Fruit fly (Drosophila melanogaster) whole organism, embryonic: ENCODE results near the gene CG17637.

Experiments
- Asciz ChIP-seq: fragments of 200-800 bp; sonication (Bioruptor generic); optimal IDR thresholded peaks from 2 replicates; lab custom pipeline; 2017; ENCODE audit warnings: missing biosample characterization, mild to moderate bottlenecking, missing genetic modification characterization, missing genetic modification reagents
- Atf6 ChIP-seq: fragments of 200-800 bp; sonication (Bioruptor generic); IDR thresholded peaks from 2 replicates; pipeline ENCODE4 v1.3.6; 2022; ENCODE audit warnings: missing biosample characterization, missing genetic modification characterization
- BtbVII ChIP-seq: fragments of 200-800 bp; sonication (Bioruptor generic); optimal IDR thresholded peaks from 3 replicates; lab custom pipeline; 2017; ENCODE audit warnings: missing biosample characterization, mild to moderate bottlenecking, missing genetic modification characterization
- CG1024 ChIP-seq: fragments of 200-800 bp; sonication (Bioruptor generic); IDR thresholded peaks from 2 replicates; pipeline ENCODE4 v1.3.6; 2022; ENCODE audit warnings: missing biosample characterization, missing genetic modification characterization
- CG11085 ChIP-seq: fragments of 200-800 bp; sonication (Bioruptor generic); IDR thresholded peaks from 2 replicates; pipeline ENCODE4 v1.3.6; 2022; ENCODE audit warnings: missing biosample characterization, missing genetic modification characterization
- CG12391 ChIP-seq: fragments of 200-800 bp; sonication (Bioruptor generic); optimal IDR thresholded peaks from 3 replicates; lab custom pipeline; 2018; ENCODE audit warnings: missing biosample characterization, mild to moderate bottlenecking, missing genetic modification characterization, moderate library complexity
- CG13424 ChIP-seq: fragments of 200-800 bp; sonication (Bioruptor generic); optimal IDR thresholded peaks from 2 replicates; lab custom pipeline; 2019; ENCODE audit warnings: missing biosample characterization, mild to moderate bottlenecking, missing genetic modification characterization, moderate library complexity
- CG14014 ChIP-seq: fragments of 200-800 bp; sonication (Bioruptor generic); IDR thresholded peaks from 2 replicates; pipeline ENCODE4 v1.3.6; 2022; ENCODE audit warnings: missing biosample characterization, missing genetic modification characterization
- CG1529 ChIP-seq: fragments of 200-800 bp; sonication (Bioruptor generic); optimal IDR thresholded peaks from 3 replicates; lab custom pipeline; 2018; ENCODE audit warnings: missing biosample characterization, missing genetic modification characterization
- CG17186 ChIP-seq: fragments of 200-800 bp; sonication (Bioruptor generic); optimal IDR thresholded peaks from 3 replicates; lab custom pipeline; 2017; ENCODE audit warnings: missing biosample characterization, missing genetic modification reagents, missing genetic modification characterization
- CG17359 ChIP-seq: fragments of 200-800 bp; sonication (Bioruptor generic); optimal IDR thresholded peaks from 3 replicates; lab custom pipeline; 2018; ENCODE audit warnings: missing biosample characterization, mild to moderate bottlenecking, missing genetic modification characterization, moderate library complexity
- CG17829 ChIP-seq: fragments of 200-800 bp; optimal IDR thresholded peaks from 2 replicates; lab custom pipeline; 2019; ENCODE audit warnings: missing biosample characterization, mild to moderate bottlenecking, missing genetic modification characterization, moderate library complexity
- CG2199 ChIP-seq: fragments of 200-800 bp; sonication (Bioruptor generic); IDR thresholded peaks from 3 replicates; pipeline ENCODE4 v1.3.6; 2022; ENCODE audit warnings: missing biosample characterization, missing genetic modification characterization
- CG2889 ChIP-seq: fragments of 200-800 bp; sonication (Bioruptor generic); IDR thresholded peaks from 3 replicates; pipeline ENCODE4 v1.3.6; 2022; ENCODE audit warnings: missing biosample characterization, missing genetic modification characterization
- CG30020 ChIP-seq: fragments of 200-800 bp; optimal IDR thresholded peaks from 2 replicates; lab custom pipeline; 2019; ENCODE audit warnings: missing biosample characterization, mild to moderate bottlenecking, missing genetic modification characterization, moderate library complexity
- CG3281 ChIP-seq: fragments of 200-800 bp; sonication (Bioruptor generic); optimal IDR thresholded peaks from 3 replicates; lab custom pipeline; 2017; ENCODE audit warnings: missing biosample characterization, mild to moderate bottlenecking, missing genetic modification characterization
- CG34376 ChIP-seq: fragments of 200-800 bp; sonication (Bioruptor generic); optimal IDR thresholded peaks from 2 replicates; lab custom pipeline; 2018; ENCODE audit warnings: missing biosample characterization, mild to moderate bottlenecking, missing genetic modification characterization
- CG34422 ChIP-seq: fragments of 200-800 bp; sonication (Bioruptor generic); IDR thresholded peaks from 3 replicates; pipeline ENCODE4 v1.3.6; 2022; ENCODE audit warnings: missing biosample characterization, missing genetic modification characterization
- CG4360 ChIP-seq: fragments of 200-800 bp; sonication (Bioruptor generic); IDR thresholded peaks from 2 replicates; pipeline ENCODE4 v1.3.6; 2022; ENCODE audit warnings: missing biosample characterization, missing genetic modification characterization
- CG43689 ChIP-seq: fragments of 200-800 bp; sonication (Bioruptor generic); IDR thresholded peaks from 2 replicates; pipeline ENCODE4 v1.3.6; 2022; ENCODE audit warnings: missing biosample characterization, missing genetic modification characterization
- CG5245 ChIP-seq: fragments of 200-800 bp; sonication (Bioruptor generic); optimal IDR thresholded peaks from 3 replicates; lab custom pipeline; 2016; ENCODE audit warnings: missing biosample characterization, missing genetic modification characterization
- CG7928 ChIP-seq: fragments of 200-800 bp; sonication (Bioruptor generic); optimal IDR thresholded peaks from 2 replicates; lab custom pipeline; 2017; ENCODE audit warnings: missing biosample characterization, mild to moderate bottlenecking, missing genetic modification characterization
- Dek ChIP-seq: fragments of 200-800 bp; sonication (Bioruptor generic); optimal IDR thresholded peaks from 3 replicates; lab custom pipeline; 2019; ENCODE audit warnings: missing biosample characterization, mild to moderate bottlenecking, missing genetic modification characterization, moderate library complexity
- GATAe ChIP-seq: fragments of 200-800 bp; sonication (Bioruptor generic); conservative IDR thresholded peaks from 2 replicates; pipeline ENCODE4 v1.3.6; 2022; ENCODE audit warnings: missing biosample characterization, missing genetic modification characterization
- Jarid2 ChIP-seq: fragments of 200-800 bp; sonication (Bioruptor generic); optimal IDR thresholded peaks from 3 replicates; lab custom pipeline; 2017; ENCODE audit warnings: mild to moderate bottlenecking, missing biosample characterization, missing genetic modification reagents, missing genetic modification characterization
- MTF-1 ChIP-seq: fragments of 200-800 bp; sonication (Bioruptor generic); optimal IDR thresholded peaks from 2 replicates; lab custom pipeline; 2018; ENCODE audit warnings: missing biosample characterization, mild to moderate bottlenecking, missing genetic modification characterization, borderline replicate concordance
- Max ChIP-seq: fragments of 200-800 bp; sonication (Bioruptor generic); optimal IDR thresholded peaks from 2 replicates; lab custom pipeline; 2016; ENCODE audit warnings: missing biosample characterization, mild to moderate bottlenecking, missing genetic modification characterization
- Myb ChIP-seq: fragments of 200-800 bp; sonication (Bioruptor generic); optimal IDR thresholded peaks from 2 replicates; lab custom pipeline; 2016; ENCODE audit warnings: missing biosample characterization, missing genetic modification characterization
- PHDP ChIP-seq: fragments of 200-800 bp; sonication (Bioruptor generic); optimal IDR thresholded peaks from 3 replicates; lab custom pipeline; 2018; ENCODE audit warnings: missing biosample characterization, mild to moderate bottlenecking, missing genetic modification characterization, moderate library complexity
- Sry-β ChIP-seq: fragments of 200-800 bp; sonication (Bioruptor generic); optimal IDR thresholded peaks from 2 replicates; lab custom pipeline; 2018; ENCODE audit warnings: missing biosample characterization, mild to moderate bottlenecking, missing genetic modification characterization, moderate library complexity
- Ssrp ChIP-seq: fragments of 200-800 bp; sonication (Bioruptor generic); optimal IDR thresholded peaks from 2 replicates; lab custom pipeline; 2018; ENCODE audit warnings: missing biosample characterization, mild to moderate bottlenecking, missing genetic modification characterization, moderate library complexity
- Trl ChIP-seq, 3 experiments: fragments of >200 bp in 2 of 3; fragments of 200-800 bp in 1 of 3; sonication (Bioruptor generic) in 1 of 3; optimal IDR thresholded peaks; 2 replicates in 1 of 3; 3 replicates in 2 of 3; lab custom pipeline; 2016 to 2017; ENCODE audit warnings: missing biosample characterization in 1 of 3, missing genetic modification characterization in 1 of 3
- aop ChIP-seq: fragments of 200-800 bp; sonication (Bioruptor generic); IDR thresholded peaks from 2 replicates; pipeline ENCODE4 v1.3.6; 2022; ENCODE audit warnings: missing biosample characterization, missing genetic modification characterization
- az2 ChIP-seq: fragments of 200-800 bp; sonication (Bioruptor generic); optimal IDR thresholded peaks from 3 replicates; lab custom pipeline; 2016; ENCODE audit warnings: missing biosample characterization, missing genetic modification characterization
- crp ChIP-seq, 2 experiments: fragments of 200-800 bp; sonication (Bioruptor generic); optimal IDR thresholded peaks; 2 replicates in 1 of 2; 3 replicates in 1 of 2; lab custom pipeline; 2017; ENCODE audit warnings: missing biosample characterization in 2 of 2, missing genetic modification characterization in 2 of 2, mild to moderate bottlenecking in 1 of 2, moderate library complexity in 1 of 2
- ham ChIP-seq: fragments of 200-800 bp; sonication (Bioruptor generic); IDR thresholded peaks from 2 replicates; pipeline ENCODE4 v1.3.6; 2022; ENCODE audit warnings: missing biosample characterization, missing genetic modification characterization
- insv ChIP-seq, 2 experiments: fragments of 200-800 bp; sonication (Bioruptor generic); optimal IDR thresholded peaks; 3 replicates each; lab custom pipeline; 2016 to 2018; ENCODE audit warnings: missing biosample characterization in 2 of 2, missing genetic modification characterization in 2 of 2
- lab ChIP-seq: fragments of 200-800 bp; sonication (Bioruptor generic); optimal IDR thresholded peaks from 3 replicates; lab custom pipeline; 2017; ENCODE audit warnings: missing biosample characterization, missing genetic modification characterization, mild to moderate bottlenecking, moderate library complexity, missing genetic modification reagents
- nau ChIP-seq: fragments of 200-800 bp; sonication (Bioruptor generic); optimal IDR thresholded peaks from 3 replicates; lab custom pipeline; 2017; ENCODE audit warnings: missing biosample characterization, mild to moderate bottlenecking, missing genetic modification characterization, missing genetic modification reagents
- nom ChIP-seq: fragments of 200-800 bp; sonication (Bioruptor generic); optimal IDR thresholded peaks from 2 replicates; lab custom pipeline; 2017; ENCODE audit warnings: missing biosample characterization, missing genetic modification characterization, mild to moderate bottlenecking, moderate library complexity, missing genetic modification reagents
- pan ChIP-seq, 4 experiments: fragments of >200 bp in 3 of 4; fragments of 200-800 bp in 1 of 4; sonication (Bioruptor generic) in 1 of 4; optimal IDR thresholded peaks in 3 of 4; IDR thresholded peaks in 1 of 4; 2 replicates each; pipeline versions ENCODE4 v1.3.6 to Lab custom; 2017 to 2022; ENCODE audit warnings: missing biosample characterization in 2 of 4, missing genetic modification characterization in 2 of 4, mixed read lengths in 1 of 4
- run ChIP-seq: fragments of 200-800 bp; sonication (Bioruptor generic); optimal IDR thresholded peaks from 3 replicates; lab custom pipeline; 2018; ENCODE audit warnings: missing biosample characterization, mild to moderate bottlenecking, missing genetic modification characterization
- shn ChIP-seq: fragments of 200-800 bp; sonication (Bioruptor generic); optimal IDR thresholded peaks from 3 replicates; lab custom pipeline; 2016; ENCODE audit warnings: missing biosample characterization, missing genetic modification characterization
- sr ChIP-seq: fragments of 200-800 bp; sonication (Bioruptor generic); IDR thresholded peaks from 3 replicates; pipeline ENCODE4 v1.3.6; 2022; ENCODE audit warnings: missing biosample characterization, missing genetic modification characterization
- tx ChIP-seq: fragments of 200-800 bp; sonication (Bioruptor generic); optimal IDR thresholded peaks from 2 replicates; lab custom pipeline; 2016; ENCODE audit warnings: missing biosample characterization, missing genetic modification characterization
- wek ChIP-seq: fragments of 200-800 bp; sonication (Bioruptor generic); optimal IDR thresholded peaks from 3 replicates; lab custom pipeline; 2018; ENCODE audit warnings: missing biosample characterization, mild to moderate bottlenecking, missing genetic modification characterization, moderate library complexity
- wor ChIP-seq: fragments of 200-800 bp; sonication (Bioruptor generic); IDR thresholded peaks from 2 replicates; pipeline ENCODE4 v1.3.6; 2022; ENCODE audit warnings: missing biosample characterization, missing genetic modification characterization
- zf30C ChIP-seq: fragments of 200-800 bp; sonication (Bioruptor generic); optimal IDR thresholded peaks from 3 replicates; lab custom pipeline; 2018; ENCODE audit warnings: missing biosample characterization, mild to moderate bottlenecking, missing genetic modification characterization

The CG17637 gene

dm6 chr3L:20470991-20471498 lies 32.9 kb upstream of the CG17637 start (continued):
- TF ChIP-seq sr (peak; percentile 62; the same call in 2 of the 3 replicates), Myb (GFP tag; lab: Kevin White, UChicago) (no peak), CG11085 (GFP tag; lab: Robert Waterston, UW) (no peak), wek (GFP tag; lab: Kevin White, UChicago) (peak; percentile 23), CG30020 (tag; lab: Kevin White, UChicago) (no peak), CG14014 (GFP tag; lab: Robert Waterston, UW) (peak; percentile 58; the same call in 1 of the 2 replicates), Trl (optimal IDR thresholded peaks at IDR 0.05; lab: Kevin White, UChicago) (no peak), Trl (GFP tag; optimal IDR thresholded peaks at IDR 0.05; lab: Kevin White, UChicago) (no peak), CG1024 (peak; percentile 65), nau (GFP tag; lab: Kevin White, UChicago) (peak; percentile 11), az2 (GFP tag; lab: Kevin White, UChicago) (peak; percentile 45), CG2889 (peak; percentile 43; the same call in 1 of the 3 replicates), CG17829 (peak; percentile 48), crp (GFP tag; optimal IDR thresholded peaks at IDR 0.05; lab: Kevin White, UChicago) (no peak), Dek (tag; lab: Kevin White, UChicago) (peak; percentile 35), CG13424 (tag; lab: Kevin White, UChicago) (peak; percentile 44), CG34422 (GFP tag; lab: Robert Waterston, UW) (peak; percentile 63; the same call in 2 of the 3 replicates), CG12391 (peak; percentile 35), CG4360 (GFP tag; lab: Robert Waterston, UW) (no peak), Atf6 (peak; percentile 69), PHDP (peak; percentile 51), CG2199 (GFP tag; lab: Robert Waterston, UW) (peak; percentile 85; the same call in 1 of the 3 replicates), MTF-1 (peak; percentile 25), nom (no peak), CG17359 (tag; lab: Kevin White, UChicago) (peak; percentile 59), run (peak; percentile 45), ham (GFP tag; lab: Robert Waterston, UW) (no peak), tx (GFP tag; lab: Kevin White, UChicago) (no peak), pan (optimal IDR thresholded peaks at IDR 0.05; lab: Kevin White, UChicago) (no peak), pan (GFP tag; optimal IDR thresholded peaks at IDR 0.05 in 1 of 2, IDR thresholded peaks at IDR 0.05 in 1 of 2) (peak in 1 of 2 experiments; percentile 69), CG43689 (GFP tag; lab: Robert Waterston, UW) (peak; percentile 37; the same call in 1 of the 2 replicates), BtbVII (GFP tag; lab: Kevin White, UChicago) (peak; percentile 58), CG1529 (peak; percentile 37), Sry-β (GFP tag; lab: Kevin White, UChicago) (no peak), Asciz (GFP tag; lab: Kevin White, UChicago) (peak; percentile 76), aop (GFP tag; lab: Robert Waterston, UW) (no peak), CG7928 (GFP tag; lab: Kevin White, UChicago) (no peak), CG17186 (GFP tag; lab: Kevin White, UChicago) (no peak), lab (GFP tag; lab: Kevin White, UChicago) (peak; percentile 76), CG5245 (peak; percentile 46), zf30C (peak; percentile 77), Jarid2 (GFP tag; lab: Kevin White, UChicago) (peak; percentile 9), CG34376 (GFP tag; lab: Kevin White, UChicago) (peak; percentile 67), insv (GFP tag; optimal IDR thresholded peaks at IDR 0.05; lab: Kevin White, UChicago) (no peak), GATAe (GFP tag; lab: Robert Waterston, UW) (0 out of 2 replicates have a peak, but pooled peaks have one; percentile 21), shn (GFP tag; lab: Kevin White, UChicago) (no peak), Max (GFP tag; lab: Kevin White, UChicago) (peak; percentile 55), Ssrp (peak; percentile 19), CG3281 (GFP tag; lab: Kevin White, UChicago) (peak; percentile 33), wor (GFP tag; lab: Robert Waterston, UW) (peak; percentile 30)
